Worm (Caenorhabditis elegans) whole organism, L2 larva: ENCODE results near the gene F11D11.6.

Source experiments
- C34F6.9 ChIP-seq: fragments of 150-350 bp; optimal IDR thresholded peaks from 2 replicates; lab custom pipeline; 2014; ENCODE audit warnings: missing biosample characterization, missing genetic modification characterization
- F13H6.1 ChIP-seq: sonication (generic microtip); optimal IDR thresholded peaks from 2 replicates; lab custom pipeline; 2016; ENCODE audit warnings: missing genetic modification characterization, missing compliant biosample characterization
- R02D3.7 ChIP-seq: fragments of 150-350 bp; optimal IDR thresholded peaks from 2 replicates; lab custom pipeline; 2014; ENCODE audit warnings: missing biosample characterization, missing genetic modification characterization
- ZK546.5 ChIP-seq: sonication (generic microtip); optimal IDR thresholded peaks from 2 replicates; lab custom pipeline; 2017; ENCODE audit warnings: missing biosample characterization, missing genetic modification characterization
- aly-2 ChIP-seq: fragments of 150-350 bp; optimal IDR thresholded peaks from 2 replicates; lab custom pipeline; 2014; ENCODE audit warnings: missing biosample characterization, missing genetic modification characterization
- ama-1 ChIP-seq: fragments of 150-350 bp; optimal IDR thresholded peaks from 2 replicates; lab custom pipeline; 2018; ENCODE audit warnings: inconsistent platforms
- blmp-1 ChIP-seq: sonication (generic microtip); optimal IDR thresholded peaks from 2 replicates; lab custom pipeline; 2017; ENCODE audit warnings: missing genetic modification characterization, mild to moderate bottlenecking, missing compliant biosample characterization, antibody characterized with exemption, moderate library complexity; ENCODE audit not compliant: insufficient read depth
- ceh-16 ChIP-seq: fragments of 150-350 bp; optimal IDR thresholded peaks from 2 replicates; lab custom pipeline; 2014; ENCODE audit warnings: missing biosample characterization, missing genetic modification characterization
- ceh-82 ChIP-seq: fragments of 150-350 bp; optimal IDR thresholded peaks from 2 replicates; lab custom pipeline; 2014; ENCODE audit warnings: missing biosample characterization, missing genetic modification characterization
- crh-2 ChIP-seq: sonication (generic microtip); optimal IDR thresholded peaks from 2 replicates; lab custom pipeline; 2017; ENCODE audit warnings: missing biosample characterization, missing genetic modification characterization
- elt-3 ChIP-seq: sonication (generic microtip); optimal IDR thresholded peaks from 2 replicates; lab custom pipeline; 2017; ENCODE audit warnings: missing biosample characterization, missing genetic modification characterization
- fos-1 ChIP-seq: fragments of 150-350 bp; optimal IDR thresholded peaks from 2 replicates; lab custom pipeline; 2014; ENCODE audit warnings: missing biosample characterization, missing genetic modification characterization
- gmeb-1 ChIP-seq: fragments of 150-350 bp; optimal IDR thresholded peaks from 2 replicates; lab custom pipeline; 2014; ENCODE audit warnings: missing biosample characterization, missing genetic modification characterization
- lin-11 ChIP-seq: fragments of 150-350 bp; sonication (generic microtip); optimal IDR thresholded peaks from 2 replicates; lab custom pipeline; 2014; ENCODE audit warnings: missing biosample characterization, missing genetic modification characterization, inconsistent platforms, mixed read lengths
- lin-39 ChIP-seq: fragments of 150-350 bp; optimal IDR thresholded peaks from 2 replicates; lab custom pipeline; 2014; ENCODE audit warnings: missing biosample characterization, missing genetic modification reagents, missing genetic modification characterization
- lsy-2 ChIP-seq, 2 experiments: fragments of 150-350 bp in 1 of 2; sonication (generic microtip) in 1 of 2; optimal IDR thresholded peaks; 2 replicates each; lab custom pipeline; 2014 to 2017; ENCODE audit warnings: missing biosample characterization in 2 of 2, missing genetic modification characterization in 2 of 2
- mab-5 ChIP-seq: fragments of 150-350 bp; optimal IDR thresholded peaks from 2 replicates; lab custom pipeline; 2014; ENCODE audit warnings: missing biosample characterization, missing genetic modification characterization
- mdl-1 ChIP-seq, 2 experiments: fragments of 150-350 bp in 1 of 2; sonication (generic microtip) in 1 of 2; optimal IDR thresholded peaks; 2 replicates each; lab custom pipeline; 2017; ENCODE audit warnings: missing biosample characterization in 2 of 2, missing genetic modification characterization in 2 of 2
- nhr-10 ChIP-seq: sonication (generic microtip); optimal IDR thresholded peaks from 2 replicates; lab custom pipeline; 2017; ENCODE audit warnings: missing biosample characterization, missing genetic modification characterization
- nhr-11 ChIP-seq: fragments of 150-350 bp; optimal IDR thresholded peaks from 2 replicates; lab custom pipeline; 2014; ENCODE audit warnings: missing biosample characterization, missing genetic modification characterization
- nhr-12 ChIP-seq: fragments of 150-350 bp; optimal IDR thresholded peaks from 2 replicates; lab custom pipeline; 2014; ENCODE audit warnings: missing biosample characterization, missing genetic modification characterization
- nhr-129 ChIP-seq: fragments of 150-350 bp; optimal IDR thresholded peaks from 2 replicates; lab custom pipeline; 2014; ENCODE audit warnings: missing biosample characterization, missing genetic modification characterization
- nhr-21 ChIP-seq: fragments of 150-350 bp; optimal IDR thresholded peaks from 2 replicates; lab custom pipeline; 2014; ENCODE audit warnings: missing biosample characterization, missing genetic modification characterization
- nhr-237 ChIP-seq: fragments of 150-350 bp; optimal IDR thresholded peaks from 2 replicates; lab custom pipeline; 2014; ENCODE audit warnings: missing biosample characterization, missing genetic modification characterization
- nhr-6 ChIP-seq: fragments of 150-350 bp; optimal IDR thresholded peaks from 2 replicates; lab custom pipeline; 2014; ENCODE audit warnings: missing biosample characterization, missing genetic modification characterization
- nhr-77 ChIP-seq: fragments of 150-350 bp; optimal IDR thresholded peaks from 2 replicates; lab custom pipeline; 2014; ENCODE audit warnings: missing biosample characterization, missing genetic modification characterization
- peb-1 ChIP-seq: fragments of 150-350 bp; optimal IDR thresholded peaks from 2 replicates; lab custom pipeline; 2014; ENCODE audit warnings: missing biosample characterization, missing genetic modification characterization
- sem-4 ChIP-seq: fragments of 150-350 bp; optimal IDR thresholded peaks from 2 replicates; lab custom pipeline; 2014; ENCODE audit warnings: missing biosample characterization, missing genetic modification reagents, missing genetic modification characterization
- skn-1 ChIP-seq: sonication (generic microtip); optimal IDR thresholded peaks from 2 replicates; lab custom pipeline; 2017; ENCODE audit warnings: missing biosample characterization, missing genetic modification characterization
- sma-3 ChIP-seq: sonication (generic microtip); optimal IDR thresholded peaks from 2 replicates; lab custom pipeline; 2016; ENCODE audit warnings: missing genetic modification reagents, missing genetic modification characterization, missing compliant biosample characterization
- sma-9 ChIP-seq, 2 experiments: fragments of 150-350 bp in 1 of 2; sonication (generic microtip) in 1 of 2; optimal IDR thresholded peaks; 2 replicates each; lab custom pipeline; 2014 to 2016; ENCODE audit warnings: missing genetic modification characterization in 2 of 2, mild to moderate bottlenecking in 1 of 2, missing biosample characterization in 1 of 2, missing compliant biosample characterization in 1 of 2, missing genetic modification reagents in 1 of 2, moderate library complexity in 1 of 2
- snpc-4 ChIP-seq: fragments of 150-350 bp; optimal IDR thresholded peaks from 2 replicates; lab custom pipeline; 2014; ENCODE audit warnings: missing biosample characterization, missing genetic modification characterization
- unc-39 ChIP-seq: fragments of 150-350 bp; optimal IDR thresholded peaks from 2 replicates; lab custom pipeline; 2014; ENCODE audit warnings: missing biosample characterization, missing genetic modification characterization
- unc-55 ChIP-seq: fragments of 150-350 bp; sonication (generic microtip); optimal IDR thresholded peaks from 3 replicates; lab custom pipeline; 2014; ENCODE audit warnings: missing biosample characterization, missing genetic modification reagents, missing genetic modification characterization
- unc-62 ChIP-seq: fragments of 150-350 bp; optimal IDR thresholded peaks from 2 replicates; lab custom pipeline; 2014; ENCODE audit warnings: missing biosample characterization, missing genetic modification reagents, missing genetic modification characterization
- ztf-1 ChIP-seq: fragments of 200-800 bp; sonication (Bioruptor generic); conservative IDR thresholded peaks from 2 replicates; pipeline ENCODE4 v1.3.6; 2022; ENCODE audit warnings: missing genetic modification characterization, missing compliant biosample characterization
- ztf-11 ChIP-seq: sonication (generic microtip); optimal IDR thresholded peaks from 2 replicates; lab custom pipeline; 2017; ENCODE audit warnings: missing biosample characterization, missing genetic modification characterization

Gene F11D11.6

ce11 chrV:18746937-18747660 lies 5.8 kb downstream of the F11D11.6 start, which contains the start of gene clec-251:
Gene clec-251, minus strand, starts transcription at chrV:18746987.
- TF ChIP-seq gmeb-1 (tag; lab: Kevin White, UChicago), result no peak
- TF ChIP-seq nhr-12 (tag; lab: Kevin White, UChicago), result no peak
- TF ChIP-seq mab-5, result no peak
- no peak for TF ChIP-seq lin-39 (tag; lab: Kevin White, UChicago)
- TF ChIP-seq mdl-1 (tag; optimal IDR thresholded peaks at IDR 0.05; lab: Kevin White, UChicago), result no peak
- TF ChIP-seq unc-55 (GFP tag; lab: Kevin White, UChicago), result no peak
- TF ChIP-seq C34F6.9, result no peak
- TF ChIP-seq nhr-11 (tag; lab: Kevin White, UChicago), result no peak
- no peak for TF ChIP-seq sem-4 (tag; lab: Kevin White, UChicago)
- no peak for TF ChIP-seq sma-9 (GFP tag; optimal IDR thresholded peaks at IDR 0.05; lab: Kevin White, UChicago)
- no peak for TF ChIP-seq sma-9 (tag; optimal IDR thresholded peaks at IDR 0.05; lab: Kevin White, UChicago)
- TF ChIP-seq aly-2 (tag; lab: Kevin White, UChicago), result no peak
- TF ChIP-seq nhr-129, result no peak
- TF ChIP-seq fos-1 (tag; lab: Kevin White, UChicago), result no peak
- no peak for TF ChIP-seq lsy-2 (tag; optimal IDR thresholded peaks at IDR 0.05; lab: Kevin White, UChicago)
- TF ChIP-seq ztf-11 (tag; lab: Kevin White, UChicago), result no peak
- TF ChIP-seq nhr-10 (tag; lab: Kevin White, UChicago), result no peak
- TF ChIP-seq peb-1 (tag; lab: Kevin White, UChicago), result no peak
- no peak for TF ChIP-seq lin-11
- TF ChIP-seq blmp-1 (tag; lab: Kevin White, UChicago), result no peak

ce11 chrV:18742108-18742507 lies 10.8 kb downstream of the F11D11.6 start, which contains the start of gene clec-250:
Gene clec-250, minus strand, starts transcription at chrV:18742208.
- TF ChIP-seq mab-5 (no peak), C34F6.9 (no peak), aly-2 (tag; lab: Kevin White, UChicago) (no peak), F13H6.1 (no peak), ama-1 (lab: Kevin White, UChicago) (no peak), nhr-21 (tag; lab: Kevin White, UChicago) (no peak), gmeb-1 (tag; lab: Kevin White, UChicago) (no peak), snpc-4 (tag; lab: Kevin White, UChicago) (no peak), nhr-129 (no peak), crh-2 (tag; lab: Kevin White, UChicago) (no peak), nhr-11 (tag; lab: Kevin White, UChicago) (no peak), lin-39 (tag; lab: Kevin White, UChicago) (no peak), blmp-1 (tag; lab: Kevin White, UChicago) (no peak), R02D3.7 (tag; lab: Kevin White, UChicago) (no peak), nhr-6 (tag; lab: Kevin White, UChicago) (no peak)

- TF ChIP-seq lin-39 (tag; lab: Kevin White, UChicago) (no peak), elt-3 (tag; lab: Kevin White, UChicago) (no peak), unc-55 (GFP tag; lab: Kevin White, UChicago) (no peak), ceh-82 (tag; lab: Kevin White, UChicago) (no peak), unc-39 (tag; lab: Kevin White, UChicago) (no peak), peb-1 (tag; lab: Kevin White, UChicago) (no peak), sma-3 (GFP tag; lab: Kevin White, UChicago) (no peak), nhr-77 (tag; lab: Kevin White, UChicago) (no peak), ZK546.5 (tag; lab: Kevin White, UChicago) (no peak), blmp-1 (tag; lab: Kevin White, UChicago) (no peak), nhr-237 (no peak), skn-1 (tag; lab: Kevin White, UChicago) (no peak), lsy-2 (tag; optimal IDR thresholded peaks at IDR 0.05; lab: Kevin White, UChicago) (no peak), fos-1 (tag; lab: Kevin White, UChicago) (no peak), ztf-1 (GFP tag; lab: Robert Waterston, UW) (no peak), mdl-1 (tag; optimal IDR thresholded peaks at IDR 0.05; lab: Kevin White, UChicago) (no peak), ceh-16 (no peak), F13H6.1 (no peak), unc-62 (GFP tag; lab: Kevin White, UChicago) (no peak), aly-2 (tag; lab: Kevin White, UChicago) (no peak)
- TF ChIP-seq, all 48 proteins: peak for 0
Measured at ce11 chrV:18737646-18738045, 15.3 kb downstream of the F11D11.6 start.
